Fruit fly (Drosophila melanogaster): Measurements from ENCODE around the gene Top1.

Top1 gene

DNA sequence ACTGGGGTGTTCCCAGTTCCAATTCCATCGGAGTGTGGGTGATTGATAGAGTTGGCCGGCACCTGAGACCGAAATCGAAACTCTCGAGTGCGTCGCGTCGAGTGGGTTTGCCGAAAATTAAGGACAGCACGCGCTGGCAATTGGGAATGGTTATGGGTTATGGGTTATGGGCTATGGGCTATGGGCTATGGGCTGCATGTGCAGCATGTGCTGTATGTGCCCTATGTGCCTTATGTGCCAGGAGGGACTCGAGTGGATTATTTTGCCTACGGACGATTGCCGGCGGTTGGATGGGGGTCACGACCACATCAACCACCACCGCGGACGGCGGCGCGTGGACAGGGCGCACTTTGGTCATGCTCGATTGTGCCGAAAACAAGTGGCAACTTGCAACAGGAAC, 50.8 kb downstream of the Top1 start:
- TF ChIP-seq CG8632 (GFP tag; optimal IDR thresholded peaks at IDR 0.05): no peak
- no peak for TF ChIP-seq achi (GFP tag; optimal IDR thresholded peaks at IDR 0.05)
- TF ChIP-seq vri (GFP tag; optimal IDR thresholded peaks at IDR 0.05): no peak
- TF ChIP-seq CG3032 (tag; optimal IDR thresholded peaks at IDR 0.05): no peak
- no peak for TF ChIP-seq CG16779 (tag; optimal IDR thresholded peaks at IDR 0.05)
- no peak for TF ChIP-seq fkh (GFP tag; optimal IDR thresholded peaks at IDR 0.05)
- no peak for TF ChIP-seq Ets21C (GFP tag; optimal IDR thresholded peaks at IDR 0.05)
- TF ChIP-seq Met (GFP tag; optimal IDR thresholded peaks at IDR 0.05): no peak
- no peak for TF ChIP-seq svp (GFP tag)
- no peak for TF ChIP-seq CG11294 (GFP tag; IDR thresholded peaks at IDR 0.05)
- TF ChIP-seq CG3919 (GFP tag; optimal IDR thresholded peaks at IDR 0.05): no peak
- TF ChIP-seq CG6808 (GFP tag; optimal IDR thresholded peaks at IDR 0.05): no peak
- no peak for TF ChIP-seq Eip78C (GFP tag)

Measured in whole organism, prepupa.